Fruit fly (Drosophila melanogaster): ENCODE data around the gene mtd.

mtd gene

DNA sequence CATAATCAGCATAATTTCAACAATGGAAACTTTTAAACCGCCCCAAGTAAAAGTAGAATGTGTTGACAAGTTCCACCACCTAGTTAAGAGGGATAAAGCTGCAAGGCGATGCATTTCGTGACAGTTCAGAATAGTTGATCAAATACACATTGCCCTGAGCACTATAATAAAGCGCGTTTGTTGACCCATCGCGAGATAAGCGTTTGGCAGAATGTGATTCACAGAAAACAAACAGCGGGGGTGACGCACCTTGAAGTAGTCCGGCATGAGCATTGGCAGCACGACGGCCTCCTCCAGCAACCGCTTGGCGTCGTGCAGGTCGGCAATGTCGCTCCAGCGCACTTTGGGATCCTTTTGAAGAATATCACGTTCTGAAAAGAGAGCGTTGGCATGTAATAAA, 120.8 kb downstream of the mtd start:
- TF ChIP-seq EcR (GFP tag; optimal IDR thresholded peaks at IDR 0.05) = peak; percentile 14
- no peak for TF ChIP-seq D1 (tag; optimal IDR thresholded peaks at IDR 0.05)

DNA sequence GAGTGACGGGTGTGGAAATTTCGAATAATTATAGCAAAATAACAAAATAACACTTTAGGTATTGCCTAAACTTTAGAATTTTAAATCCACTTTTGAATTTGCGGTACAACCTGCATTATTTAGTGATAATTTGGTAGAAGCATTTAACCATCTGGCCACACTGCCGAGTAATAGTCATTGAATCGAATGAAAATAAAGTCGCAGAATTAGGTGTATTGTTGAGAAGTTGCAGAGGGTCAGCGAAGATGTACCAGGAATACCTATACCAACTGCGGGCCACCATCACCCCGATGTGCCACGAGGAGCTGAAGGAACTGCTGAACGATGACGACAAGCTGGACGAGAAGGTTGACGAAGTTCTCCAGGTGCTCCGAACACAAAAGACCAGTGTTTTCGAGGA, 124.2 kb downstream of the mtd start, which contains the start of gene Vps37B:
Vps37B (plus strand) TSS at position 134 of the 400 bp plus-strand sequence.
- TF ChIP-seq Snoo (tag; optimal IDR thresholded peaks at IDR 0.05) (no peak), CG34367 (tag; optimal IDR thresholded peaks at IDR 0.05) (no peak), CG13204 (GFP tag; optimal IDR thresholded peaks at IDR 0.05) (no peak), CG32121 (GFP tag; IDR thresholded peaks at IDR 0.05) (no peak), EcR (GFP tag; optimal IDR thresholded peaks at IDR 0.05) (no peak), Pif1B (GFP tag; optimal IDR thresholded peaks at IDR 0.05) (no peak), CG15710 (tag; optimal IDR thresholded peaks at IDR 0.05) (no peak), CG8301 (tag; optimal IDR thresholded peaks at IDR 0.05) (no peak), D1 (tag; optimal IDR thresholded peaks at IDR 0.05) (no peak), Pif1A (GFP tag; optimal IDR thresholded peaks at IDR 0.05) (no peak), rn (GFP tag; IDR thresholded peaks at IDR 0.05) (no peak), CG9948 (tag; optimal IDR thresholded peaks at IDR 0.05) (no peak), Ets98B (GFP tag; IDR thresholded peaks at IDR 0.05) (no peak), fd96Ca (GFP tag; IDR thresholded peaks at IDR 0.05) (no peak), CG8159 (tag; optimal IDR thresholded peaks at IDR 0.05) (no peak), CG17806 (tag; optimal IDR thresholded peaks at IDR 0.05) (no peak)

DNA sequence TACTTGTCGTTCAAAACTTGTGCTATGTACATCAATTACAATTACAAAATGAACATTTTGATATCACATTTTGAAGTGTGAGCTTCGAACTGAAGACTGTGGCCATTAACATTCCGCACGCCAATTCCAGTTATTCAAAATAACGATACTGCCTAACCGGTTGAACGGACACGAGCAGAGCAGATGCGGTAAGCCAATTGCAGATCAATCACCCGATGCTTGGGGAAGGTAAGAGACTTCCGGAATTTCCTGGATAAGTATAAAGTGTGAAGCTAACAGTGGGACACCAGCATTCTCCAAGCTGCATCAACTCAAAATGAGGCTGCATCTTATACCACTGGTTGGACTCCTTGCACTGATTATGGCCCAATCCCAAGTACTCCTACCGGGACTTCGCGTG, 126.4 kb downstream of the mtd start, which contains the start of gene CG14664:
CG14664 (plus strand) TSS at position 301 of the 400 bp plus-strand sequence.
- no peak for TF ChIP-seq Pif1B (GFP tag; optimal IDR thresholded peaks at IDR 0.05)
- peak; percentile 26; the same call in 1 of the 3 replicates for TF ChIP-seq fd96Ca (GFP tag; IDR thresholded peaks at IDR 0.05)
- no peak for TF ChIP-seq CG9948 (tag; optimal IDR thresholded peaks at IDR 0.05)
- TF ChIP-seq CG8159 (tag; optimal IDR thresholded peaks at IDR 0.05) = no peak

DNA sequence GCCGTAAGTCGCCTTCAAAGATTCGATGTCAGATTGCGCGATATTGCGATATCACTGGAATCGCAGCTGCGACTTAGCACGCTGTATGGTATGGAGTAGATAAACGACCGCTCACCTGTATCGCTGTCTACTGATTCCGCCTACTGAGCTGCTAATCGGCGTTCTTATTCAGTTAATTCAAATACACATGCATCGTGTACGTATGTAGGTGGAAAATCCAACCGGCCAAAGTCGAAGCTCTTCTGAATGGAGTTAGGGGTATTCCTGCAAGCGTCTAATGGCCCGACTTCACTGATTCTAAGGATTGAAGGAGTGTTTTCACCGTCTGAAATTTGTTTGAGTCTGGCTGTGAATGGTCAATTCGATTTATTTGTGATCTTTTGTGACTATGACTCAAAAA, 127.1 kb downstream of the mtd start, which contains the start of gene CG2604:
CG2604 (minus strand) TSS at position 231 of the 400 bp plus-strand sequence.
- TF ChIP-seq CG9948 (tag; optimal IDR thresholded peaks at IDR 0.05) = no peak
- no peak for TF ChIP-seq Pif1A (GFP tag; optimal IDR thresholded peaks at IDR 0.05)
- TF ChIP-seq CG15710 (tag; optimal IDR thresholded peaks at IDR 0.05) = peak; percentile 34
- peak; percentile 25 for TF ChIP-seq CG34367 (tag; optimal IDR thresholded peaks at IDR 0.05)
- no peak for TF ChIP-seq Pif1B (GFP tag; optimal IDR thresholded peaks at IDR 0.05)
- no peak for TF ChIP-seq fd96Ca (GFP tag; IDR thresholded peaks at IDR 0.05)
- TF ChIP-seq CG4496 (GFP tag; IDR thresholded peaks at IDR 0.05) = peak; percentile 71
- no peak for TF ChIP-seq CG10348 (GFP tag; IDR thresholded peaks at IDR 0.05)
- TF ChIP-seq rn (GFP tag; IDR thresholded peaks at IDR 0.05) = no peak
- peak; percentile 60 for TF ChIP-seq gl (tag; optimal IDR thresholded peaks at IDR 0.05)
- TF ChIP-seq EcR (GFP tag; optimal IDR thresholded peaks at IDR 0.05) = peak; percentile 11
- TF ChIP-seq Ets98B (GFP tag; IDR thresholded peaks at IDR 0.05) = peak; percentile 57
- TF ChIP-seq CG17806 (tag; optimal IDR thresholded peaks at IDR 0.05) = peak; percentile 6
- peak; percentile 35; the same call in 1 of the 2 replicates for TF ChIP-seq CG12605 (GFP tag; IDR thresholded peaks at IDR 0.05)
- no peak for TF ChIP-seq D1 (tag; optimal IDR thresholded peaks at IDR 0.05)
- TF ChIP-seq Snoo (tag; optimal IDR thresholded peaks at IDR 0.05) = peak; percentile 51

Data from whole organism, pupa.